Worm (Caenorhabditis elegans) whole organism, L2 larva: ENCODE measurements around the gene T22D1.1.

ENCODE experiments used
- C34F6.9 ChIP-seq: fragments of 150-350 bp; optimal IDR thresholded peaks from 2 replicates; lab custom pipeline; 2014; ENCODE audit warnings: missing biosample characterization, missing genetic modification characterization
- F13H6.1 ChIP-seq: sonication (generic microtip); optimal IDR thresholded peaks from 2 replicates; lab custom pipeline; 2016; ENCODE audit warnings: missing genetic modification characterization, missing compliant biosample characterization
- R02D3.7 ChIP-seq: fragments of 150-350 bp; optimal IDR thresholded peaks from 2 replicates; lab custom pipeline; 2014; ENCODE audit warnings: missing biosample characterization, missing genetic modification characterization
- Y55F3AM.14 ChIP-seq: fragments of 200-800 bp; sonication (Bioruptor generic); optimal IDR thresholded peaks from 2 replicates; lab custom pipeline; 2018; ENCODE audit warnings: mild to moderate bottlenecking, missing genetic modification characterization, missing compliant biosample characterization
- ZK546.5 ChIP-seq: sonication (generic microtip); optimal IDR thresholded peaks from 2 replicates; lab custom pipeline; 2017; ENCODE audit warnings: missing biosample characterization, missing genetic modification characterization
- alr-1 ChIP-seq: fragments of 150-350 bp; optimal IDR thresholded peaks from 2 replicates; lab custom pipeline; 2014; ENCODE audit warnings: missing biosample characterization, missing genetic modification characterization
- aly-2 ChIP-seq: fragments of 150-350 bp; optimal IDR thresholded peaks from 2 replicates; lab custom pipeline; 2014; ENCODE audit warnings: missing biosample characterization, missing genetic modification characterization
- ama-1 ChIP-seq: fragments of 150-350 bp; optimal IDR thresholded peaks from 2 replicates; lab custom pipeline; 2018; ENCODE audit warnings: inconsistent platforms
- blmp-1 ChIP-seq: sonication (generic microtip); optimal IDR thresholded peaks from 2 replicates; lab custom pipeline; 2017; ENCODE audit warnings: missing genetic modification characterization, mild to moderate bottlenecking, missing compliant biosample characterization, antibody characterized with exemption, moderate library complexity; ENCODE audit not compliant: insufficient read depth
- ceh-16 ChIP-seq: fragments of 150-350 bp; optimal IDR thresholded peaks from 2 replicates; lab custom pipeline; 2014; ENCODE audit warnings: missing biosample characterization, missing genetic modification characterization
- crh-2 ChIP-seq: sonication (generic microtip); optimal IDR thresholded peaks from 2 replicates; lab custom pipeline; 2017; ENCODE audit warnings: missing biosample characterization, missing genetic modification characterization
- dmd-4 ChIP-seq: sonication (generic microtip); optimal IDR thresholded peaks from 2 replicates; lab custom pipeline; 2017; ENCODE audit warnings: missing biosample characterization, missing genetic modification characterization
- egl-27 ChIP-seq: sonication (generic microtip); optimal IDR thresholded peaks from 3 replicates; lab custom pipeline; 2017; ENCODE audit warnings: missing biosample characterization, missing genetic modification reagents, missing genetic modification characterization
- elt-1 ChIP-seq: fragments of 150-350 bp; optimal IDR thresholded peaks from 2 replicates; lab custom pipeline; 2014; ENCODE audit warnings: missing biosample characterization, missing genetic modification characterization
- elt-3 ChIP-seq: sonication (generic microtip); optimal IDR thresholded peaks from 2 replicates; lab custom pipeline; 2017; ENCODE audit warnings: missing biosample characterization, missing genetic modification characterization
- fos-1 ChIP-seq: fragments of 150-350 bp; optimal IDR thresholded peaks from 2 replicates; lab custom pipeline; 2014; ENCODE audit warnings: missing biosample characterization, missing genetic modification characterization
- gmeb-1 ChIP-seq: fragments of 150-350 bp; optimal IDR thresholded peaks from 2 replicates; lab custom pipeline; 2014; ENCODE audit warnings: missing biosample characterization, missing genetic modification characterization
- lin-13 ChIP-seq: fragments of 150-350 bp; optimal IDR thresholded peaks from 2 replicates; lab custom pipeline; 2014; ENCODE audit warnings: missing biosample characterization, missing genetic modification reagents, missing genetic modification characterization
- lin-39 ChIP-seq: fragments of 150-350 bp; optimal IDR thresholded peaks from 2 replicates; lab custom pipeline; 2014; ENCODE audit warnings: missing biosample characterization, missing genetic modification reagents, missing genetic modification characterization
- lsy-2 ChIP-seq, 2 experiments: fragments of 150-350 bp in 1 of 2; sonication (generic microtip) in 1 of 2; optimal IDR thresholded peaks; 2 replicates each; lab custom pipeline; 2014 to 2017; ENCODE audit warnings: missing biosample characterization in 2 of 2, missing genetic modification characterization in 2 of 2
- mab-5 ChIP-seq: fragments of 150-350 bp; optimal IDR thresholded peaks from 2 replicates; lab custom pipeline; 2014; ENCODE audit warnings: missing biosample characterization, missing genetic modification characterization
- mbf-1 ChIP-seq: sonication (generic microtip); optimal IDR thresholded peaks from 2 replicates; lab custom pipeline; 2017; ENCODE audit warnings: missing biosample characterization, missing genetic modification characterization
- mdl-1 ChIP-seq, 2 experiments: fragments of 150-350 bp in 1 of 2; sonication (generic microtip) in 1 of 2; optimal IDR thresholded peaks; 2 replicates each; lab custom pipeline; 2017; ENCODE audit warnings: missing biosample characterization in 2 of 2, missing genetic modification characterization in 2 of 2
- nhr-10 ChIP-seq: sonication (generic microtip); optimal IDR thresholded peaks from 2 replicates; lab custom pipeline; 2017; ENCODE audit warnings: missing biosample characterization, missing genetic modification characterization
- nhr-11 ChIP-seq: fragments of 150-350 bp; optimal IDR thresholded peaks from 2 replicates; lab custom pipeline; 2014; ENCODE audit warnings: missing biosample characterization, missing genetic modification characterization
- nhr-12 ChIP-seq: fragments of 150-350 bp; optimal IDR thresholded peaks from 2 replicates; lab custom pipeline; 2014; ENCODE audit warnings: missing biosample characterization, missing genetic modification characterization
- nhr-129 ChIP-seq: fragments of 150-350 bp; optimal IDR thresholded peaks from 2 replicates; lab custom pipeline; 2014; ENCODE audit warnings: missing biosample characterization, missing genetic modification characterization
- nhr-21 ChIP-seq: fragments of 150-350 bp; optimal IDR thresholded peaks from 2 replicates; lab custom pipeline; 2014; ENCODE audit warnings: missing biosample characterization, missing genetic modification characterization
- nhr-23 ChIP-seq: fragments of 150-350 bp; optimal IDR thresholded peaks from 2 replicates; lab custom pipeline; 2014; ENCODE audit warnings: missing biosample characterization, missing genetic modification reagents, missing genetic modification characterization
- nhr-237 ChIP-seq: fragments of 150-350 bp; optimal IDR thresholded peaks from 2 replicates; lab custom pipeline; 2014; ENCODE audit warnings: missing biosample characterization, missing genetic modification characterization
- nhr-25 ChIP-seq: fragments of 150-350 bp; sonication (generic microtip); optimal IDR thresholded peaks from 3 replicates; lab custom pipeline; 2014; ENCODE audit warnings: missing biosample characterization, missing genetic modification characterization
- nhr-6 ChIP-seq: fragments of 150-350 bp; optimal IDR thresholded peaks from 2 replicates; lab custom pipeline; 2014; ENCODE audit warnings: missing biosample characterization, missing genetic modification characterization
- nhr-77 ChIP-seq: fragments of 150-350 bp; optimal IDR thresholded peaks from 2 replicates; lab custom pipeline; 2014; ENCODE audit warnings: missing biosample characterization, missing genetic modification characterization
- sem-4 ChIP-seq: fragments of 150-350 bp; optimal IDR thresholded peaks from 2 replicates; lab custom pipeline; 2014; ENCODE audit warnings: missing biosample characterization, missing genetic modification reagents, missing genetic modification characterization
- skn-1 ChIP-seq: sonication (generic microtip); optimal IDR thresholded peaks from 2 replicates; lab custom pipeline; 2017; ENCODE audit warnings: missing biosample characterization, missing genetic modification characterization
- sma-3 ChIP-seq: sonication (generic microtip); optimal IDR thresholded peaks from 2 replicates; lab custom pipeline; 2016; ENCODE audit warnings: missing genetic modification reagents, missing genetic modification characterization, missing compliant biosample characterization
- sma-9 ChIP-seq, 2 experiments: fragments of 150-350 bp in 1 of 2; sonication (generic microtip) in 1 of 2; optimal IDR thresholded peaks; 2 replicates each; lab custom pipeline; 2014 to 2016; ENCODE audit warnings: missing genetic modification characterization in 2 of 2, mild to moderate bottlenecking in 1 of 2, missing biosample characterization in 1 of 2, missing compliant biosample characterization in 1 of 2, missing genetic modification reagents in 1 of 2, moderate library complexity in 1 of 2
- snpc-4 ChIP-seq: fragments of 150-350 bp; optimal IDR thresholded peaks from 2 replicates; lab custom pipeline; 2014; ENCODE audit warnings: missing biosample characterization, missing genetic modification characterization
- unc-55 ChIP-seq: fragments of 150-350 bp; sonication (generic microtip); optimal IDR thresholded peaks from 3 replicates; lab custom pipeline; 2014; ENCODE audit warnings: missing biosample characterization, missing genetic modification reagents, missing genetic modification characterization
- unc-62 ChIP-seq: fragments of 150-350 bp; optimal IDR thresholded peaks from 2 replicates; lab custom pipeline; 2014; ENCODE audit warnings: missing biosample characterization, missing genetic modification reagents, missing genetic modification characterization
- zag-1 ChIP-seq: fragments of 150-350 bp; optimal IDR thresholded peaks from 2 replicates; lab custom pipeline; 2014; ENCODE audit warnings: missing biosample characterization, missing genetic modification characterization
- ztf-1 ChIP-seq: fragments of 200-800 bp; sonication (Bioruptor generic); conservative IDR thresholded peaks from 2 replicates; pipeline ENCODE4 v1.3.6; 2022; ENCODE audit warnings: missing genetic modification characterization, missing compliant biosample characterization
- ztf-11 ChIP-seq: sonication (generic microtip); optimal IDR thresholded peaks from 2 replicates; lab custom pipeline; 2017; ENCODE audit warnings: missing biosample characterization, missing genetic modification characterization
- ztf-4 ChIP-seq: fragments of 150-350 bp; optimal IDR thresholded peaks from 2 replicates; lab custom pipeline; 2014; ENCODE audit warnings: missing biosample characterization, missing genetic modification characterization

T22D1.1 gene

DNA sequence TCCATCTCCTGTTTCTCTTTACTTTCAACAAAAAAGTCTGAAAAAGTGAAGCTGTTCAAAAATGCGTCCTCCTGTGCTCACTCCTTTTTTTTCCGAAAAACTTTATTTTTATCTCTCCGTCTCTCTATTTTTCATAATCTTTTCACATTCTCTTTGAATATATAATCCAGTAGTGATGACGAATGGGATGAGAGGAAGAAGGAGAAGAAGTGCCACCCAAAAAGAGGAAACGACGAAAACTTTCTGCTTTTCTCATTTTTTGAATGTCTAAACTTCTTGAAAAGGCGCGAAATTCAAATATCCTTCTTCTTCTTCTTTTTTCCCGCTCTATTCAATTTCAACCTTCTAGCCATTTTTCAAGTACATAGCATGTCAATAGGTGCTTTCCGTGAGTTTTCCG lies 31.5 kb downstream of the T22D1.1 start:
- TF ChIP-seq alr-1 (tag; lab: Kevin White, UChicago) (no peak), nhr-21 (tag; lab: Kevin White, UChicago) (no peak), skn-1 (tag; lab: Kevin White, UChicago) (no peak), blmp-1 (tag; lab: Kevin White, UChicago) (no peak), Y55F3AM.14 (GFP tag; lab: Kevin White, UChicago) (no peak), ceh-16 (no peak), nhr-23 (tag; lab: Kevin White, UChicago) (no peak), lsy-2 (tag; optimal IDR thresholded peaks at IDR 0.05; lab: Kevin White, UChicago) (peak in 1 of 2 experiments; percentile 37), sem-4 (tag; lab: Kevin White, UChicago) (no peak), crh-2 (tag; lab: Kevin White, UChicago) (no peak), C34F6.9 (tag; lab: Kevin White, UChicago) (peak; percentile 27), ztf-11 (tag; lab: Kevin White, UChicago) (no peak), R02D3.7 (tag; lab: Kevin White, UChicago) (no peak), lin-39 (no peak), aly-2 (tag; lab: Kevin White, UChicago) (no peak), dmd-4 (tag; lab: Kevin White, UChicago) (no peak), gmeb-1 (tag; lab: Kevin White, UChicago) (no peak), mab-5 (tag; lab: Kevin White, UChicago) (no peak), snpc-4 (tag; lab: Kevin White, UChicago) (no peak), fos-1 (no peak), ztf-1 (GFP tag; lab: Robert Waterston, UW) (no peak), unc-55 (GFP tag; lab: Kevin White, UChicago) (peak; percentile 88), ama-1 (lab: Kevin White, UChicago) (no peak), zag-1 (tag; lab: Kevin White, UChicago) (no peak), sma-9 (GFP tag; optimal IDR thresholded peaks at IDR 0.05; lab: Kevin White, UChicago) (peak; percentile 45), sma-9 (tag; optimal IDR thresholded peaks at IDR 0.05; lab: Kevin White, UChicago) (no peak), ZK546.5 (tag; lab: Kevin White, UChicago) (no peak), nhr-12 (tag; lab: Kevin White, UChicago) (no peak), nhr-6 (no peak), nhr-25 (tag; lab: Kevin White, UChicago) (no peak), F13H6.1 (tag; lab: Kevin White, UChicago) (peak; percentile 15), egl-27 (no peak), ztf-4 (tag; lab: Kevin White, UChicago) (no peak), nhr-77 (tag; lab: Kevin White, UChicago) (no peak), unc-62 (GFP tag; lab: Kevin White, UChicago) (no peak), elt-1 (tag; lab: Kevin White, UChicago) (no peak), sma-3 (GFP tag; lab: Kevin White, UChicago) (no peak), mdl-1 (tag; optimal IDR thresholded peaks at IDR 0.05; lab: Kevin White, UChicago) (no peak)

DNA sequence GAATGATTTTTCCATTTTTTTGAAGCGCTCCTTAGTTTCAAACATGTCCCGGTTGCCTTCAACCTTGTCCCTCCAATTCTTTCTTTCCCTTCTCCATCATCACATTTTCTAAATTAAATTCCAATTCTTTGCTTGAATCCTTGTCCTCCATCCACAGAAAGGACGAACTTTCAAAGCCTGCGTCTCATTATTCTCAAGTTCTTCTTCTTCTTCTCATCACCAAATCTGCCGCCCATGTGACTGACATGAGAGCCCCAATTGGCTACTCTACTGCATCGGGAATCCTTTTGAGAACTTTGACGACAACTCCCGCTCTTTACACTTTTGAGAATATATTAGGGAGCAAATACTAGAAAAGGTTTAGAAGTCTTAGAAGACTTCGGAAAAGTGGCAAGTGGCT lies 33.5 kb downstream of the T22D1.1 start:
- TF ChIP-seq zag-1 (tag; lab: Kevin White, UChicago) = peak; percentile 27
- no peak for TF ChIP-seq lin-13 (GFP tag; lab: Kevin White, UChicago)
- peak; percentile 28 for TF ChIP-seq sma-9 (GFP tag; optimal IDR thresholded peaks at IDR 0.05; lab: Kevin White, UChicago)
- no peak for TF ChIP-seq sma-9 (tag; optimal IDR thresholded peaks at IDR 0.05; lab: Kevin White, UChicago)
- peak in 1 of 2 experiments; percentile 50 for TF ChIP-seq mdl-1 (tag; optimal IDR thresholded peaks at IDR 0.05; lab: Kevin White, UChicago)
- TF ChIP-seq lsy-2 (tag; optimal IDR thresholded peaks at IDR 0.05; lab: Kevin White, UChicago) = peak in 1 of 2 experiments; percentile 52
- peak; percentile 9 for TF ChIP-seq nhr-129 (tag; lab: Kevin White, UChicago)
- peak; percentile 7 for TF ChIP-seq crh-2 (tag; lab: Kevin White, UChicago)
- TF ChIP-seq C34F6.9 (tag; lab: Kevin White, UChicago) = peak; percentile 63
- TF ChIP-seq elt-1 (tag; lab: Kevin White, UChicago) = no peak
- TF ChIP-seq, all 48 proteins: peak for 7

DNA sequence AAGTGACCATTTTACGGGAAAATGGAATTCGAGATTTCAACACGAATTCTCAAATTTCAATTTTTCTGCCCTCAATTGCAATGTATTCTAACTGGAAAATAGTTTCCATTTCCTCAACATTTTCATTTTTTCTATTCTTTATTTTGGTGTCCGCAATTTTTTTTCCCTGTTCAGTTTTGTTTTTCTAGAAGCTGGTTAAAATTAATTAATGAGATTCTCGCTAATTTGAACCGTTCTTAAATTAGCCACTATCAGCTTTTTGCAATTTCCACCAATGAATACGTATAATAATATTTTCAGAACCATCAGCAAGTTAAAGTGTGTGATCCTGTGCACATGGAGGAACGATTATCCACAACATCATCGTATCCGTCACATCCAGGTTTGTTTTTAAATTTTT lies 34.2 kb downstream of the T22D1.1 start, which contains the start of gene jnk-1:
jnk-1 (plus strand) TSS at position 301 of the 400 bp plus-strand sequence.
- no peak for TF ChIP-seq ceh-16
- TF ChIP-seq mdl-1 (tag; optimal IDR thresholded peaks at IDR 0.05; lab: Kevin White, UChicago) = no peak
- no peak for TF ChIP-seq lsy-2 (tag; optimal IDR thresholded peaks at IDR 0.05; lab: Kevin White, UChicago)
- no peak for TF ChIP-seq ZK546.5 (tag; lab: Kevin White, UChicago)
- no peak for TF ChIP-seq mbf-1
- TF ChIP-seq nhr-21 (tag; lab: Kevin White, UChicago) = no peak
- TF ChIP-seq elt-3 (tag; lab: Kevin White, UChicago) = no peak
- TF ChIP-seq ama-1 (lab: Kevin White, UChicago) = no peak
- TF ChIP-seq nhr-11 (tag; lab: Kevin White, UChicago) = no peak
- TF ChIP-seq skn-1 (tag; lab: Kevin White, UChicago) = no peak
- TF ChIP-seq nhr-10 = no peak
- TF ChIP-seq sma-3 (GFP tag; lab: Kevin White, UChicago) = no peak
- TF ChIP-seq nhr-237 (tag; lab: Kevin White, UChicago) = no peak
- TF ChIP-seq snpc-4 (tag; lab: Kevin White, UChicago) = no peak
- TF ChIP-seq gmeb-1 (tag; lab: Kevin White, UChicago) = no peak
- no peak for TF ChIP-seq blmp-1 (tag; lab: Kevin White, UChicago)
- TF ChIP-seq, all 48 proteins: peak for 0
